Fruit fly (Drosophila melanogaster) whole organism, embryonic: ENCODE data around the gene Cpr11A.

Experiments used
- CG11456 ChIP-seq: fragments of 200-800 bp; sonication (Bioruptor generic); IDR thresholded peaks from 3 replicates; pipeline ENCODE4 v1.3.6; 2022; ENCODE audit warnings: missing biosample characterization, missing genetic modification characterization
- CG12155 ChIP-seq: fragments of 200-800 bp; sonication (Bioruptor generic); optimal IDR thresholded peaks from 3 replicates; lab custom pipeline; 2016; ENCODE audit warnings: missing biosample characterization, missing genetic modification characterization
- CG12236 ChIP-seq: fragments of 200-800 bp; sonication (Bioruptor generic); optimal IDR thresholded peaks from 2 replicates; lab custom pipeline; 2016; ENCODE audit warnings: missing biosample characterization, missing genetic modification characterization
- CG14014 ChIP-seq: fragments of 200-800 bp; sonication (Bioruptor generic); IDR thresholded peaks from 2 replicates; pipeline ENCODE4 v1.3.6; 2022; ENCODE audit warnings: missing biosample characterization, missing genetic modification characterization
- CG14710 ChIP-seq: fragments of 200-800 bp; sonication (Bioruptor generic); optimal IDR thresholded peaks from 3 replicates; lab custom pipeline; 2019; ENCODE audit warnings: missing biosample characterization, mild to moderate bottlenecking, missing genetic modification characterization, moderate library complexity
- CG15514 ChIP-seq: fragments of 200-800 bp; sonication (Bioruptor generic); optimal IDR thresholded peaks from 3 replicates; lab custom pipeline; 2017; ENCODE audit warnings: missing biosample characterization, missing genetic modification characterization, mild to moderate bottlenecking, moderate library complexity, missing genetic modification reagents
- CG16863 ChIP-seq: fragments of 200-800 bp; sonication (Bioruptor generic); optimal IDR thresholded peaks from 3 replicates; lab custom pipeline; 2016; ENCODE audit warnings: missing biosample characterization, missing genetic modification characterization
- CG17186 ChIP-seq: fragments of 200-800 bp; sonication (Bioruptor generic); optimal IDR thresholded peaks from 3 replicates; lab custom pipeline; 2017; ENCODE audit warnings: missing biosample characterization, missing genetic modification reagents, missing genetic modification characterization
- CG17328 ChIP-seq: fragments of 200-800 bp; sonication (Bioruptor generic); IDR thresholded peaks from 2 replicates; pipeline ENCODE4 v1.3.6; 2022; ENCODE audit warnings: missing biosample characterization, missing genetic modification characterization
- CG17359 ChIP-seq: fragments of 200-800 bp; sonication (Bioruptor generic); optimal IDR thresholded peaks from 3 replicates; lab custom pipeline; 2018; ENCODE audit warnings: missing biosample characterization, mild to moderate bottlenecking, missing genetic modification characterization, moderate library complexity
- CG17568 ChIP-seq: fragments of 200-800 bp; sonication (Bioruptor generic); optimal IDR thresholded peaks from 2 replicates; lab custom pipeline; 2018; ENCODE audit warnings: missing biosample characterization, mild to moderate bottlenecking, missing genetic modification characterization, moderate library complexity
- CG17912 ChIP-seq: fragments of 200-800 bp; sonication (Bioruptor generic); optimal IDR thresholded peaks from 2 replicates; lab custom pipeline; 2018; ENCODE audit warnings: missing biosample characterization, mild to moderate bottlenecking, missing genetic modification characterization
- CG18476 ChIP-seq: fragments of 200-800 bp; sonication (Bioruptor generic); optimal IDR thresholded peaks from 2 replicates; lab custom pipeline; 2016; ENCODE audit warnings: missing biosample characterization, mild to moderate bottlenecking, missing genetic modification characterization
- CG2120 ChIP-seq: fragments of 200-800 bp; sonication (Bioruptor generic); optimal IDR thresholded peaks from 3 replicates; lab custom pipeline; 2016; ENCODE audit warnings: missing biosample characterization, missing genetic modification characterization
- CG32532 ChIP-seq: fragments of 200-800 bp; sonication (Bioruptor generic); IDR thresholded peaks from 2 replicates; pipeline ENCODE4 v1.3.6; 2022; ENCODE audit warnings: missing biosample characterization, missing genetic modification characterization
- CG33557 ChIP-seq: fragments of 200-800 bp; sonication (Bioruptor generic); optimal IDR thresholded peaks from 2 replicates; lab custom pipeline; 2019; ENCODE audit warnings: missing biosample characterization, mild to moderate bottlenecking, missing genetic modification characterization, moderate library complexity
- CG3407 ChIP-seq: fragments of 200-800 bp; sonication (Bioruptor generic); optimal IDR thresholded peaks from 2 replicates; lab custom pipeline; 2018; ENCODE audit warnings: missing biosample characterization, mild to moderate bottlenecking, missing genetic modification characterization
- CG6272 ChIP-seq: fragments of 200-800 bp; sonication (Bioruptor generic); IDR thresholded peaks from 2 replicates; pipeline ENCODE4 v1.3.6; 2022; ENCODE audit warnings: missing biosample characterization, missing genetic modification characterization
- CG7928 ChIP-seq: fragments of 200-800 bp; sonication (Bioruptor generic); optimal IDR thresholded peaks from 2 replicates; lab custom pipeline; 2017; ENCODE audit warnings: missing biosample characterization, mild to moderate bottlenecking, missing genetic modification characterization
- Dp ChIP-seq: fragments of 200-800 bp; sonication (Bioruptor generic); optimal IDR thresholded peaks from 2 replicates; lab custom pipeline; 2018; ENCODE audit warnings: missing biosample characterization, mild to moderate bottlenecking, missing genetic modification characterization, moderate library complexity
- HLHmδ ChIP-seq: fragments of 200-800 bp; sonication (Bioruptor generic); optimal IDR thresholded peaks from 2 replicates; lab custom pipeline; 2018; ENCODE audit warnings: missing biosample characterization, mild to moderate bottlenecking, missing genetic modification characterization, moderate library complexity
- MESR4 ChIP-seq: fragments of 200-800 bp; sonication (Bioruptor generic); optimal IDR thresholded peaks from 2 replicates; lab custom pipeline; 2018; ENCODE audit warnings: missing biosample characterization, mild to moderate bottlenecking, missing genetic modification characterization, moderate library complexity
- Oaz ChIP-seq: fragments of 200-800 bp; sonication (Bioruptor generic); IDR thresholded peaks from 2 replicates; pipeline ENCODE4 v1.3.6; 2022; ENCODE audit warnings: missing biosample characterization, missing genetic modification characterization
- Oli ChIP-seq: fragments of 200-800 bp; sonication (Bioruptor generic); optimal IDR thresholded peaks from 2 replicates; lab custom pipeline; 2018; ENCODE audit warnings: missing biosample characterization, mild to moderate bottlenecking, missing genetic modification characterization, moderate library complexity
- PHDP ChIP-seq: fragments of 200-800 bp; sonication (Bioruptor generic); optimal IDR thresholded peaks from 3 replicates; lab custom pipeline; 2018; ENCODE audit warnings: missing biosample characterization, mild to moderate bottlenecking, missing genetic modification characterization, moderate library complexity
- Ptx1 ChIP-seq: fragments of 200-800 bp; sonication (Bioruptor generic); IDR thresholded peaks from 2 replicates; pipeline ENCODE4 v1.3.6; 2022; ENCODE audit warnings: missing biosample characterization, missing genetic modification characterization
- Rx ChIP-seq: fragments of 200-800 bp; sonication (Bioruptor generic); IDR thresholded peaks from 2 replicates; pipeline ENCODE4 v1.3.6; 2022; ENCODE audit warnings: missing biosample characterization, missing genetic modification characterization
- Six4 ChIP-seq: fragments of 200-800 bp; sonication (Bioruptor generic); optimal IDR thresholded peaks from 2 replicates; lab custom pipeline; 2016; ENCODE audit warnings: missing biosample characterization, missing genetic modification characterization
- YL-1 ChIP-seq: fragments of 200-800 bp; sonication (Bioruptor generic); optimal IDR thresholded peaks from 3 replicates; lab custom pipeline; 2017; ENCODE audit warnings: missing biosample characterization, mild to moderate bottlenecking, missing genetic modification characterization
- amos ChIP-seq: fragments of 200-800 bp; sonication (Bioruptor generic); IDR thresholded peaks from 2 replicates; pipeline ENCODE4 v1.3.6; 2022; ENCODE audit warnings: missing biosample characterization, missing genetic modification characterization; ENCODE audit not compliant: partially characterized antibody
- cg ChIP-seq: fragments of 200-800 bp; sonication (Bioruptor generic); optimal IDR thresholded peaks from 3 replicates; lab custom pipeline; 2019; ENCODE audit warnings: missing biosample characterization, mild to moderate bottlenecking, missing genetic modification characterization, moderate library complexity
- chif ChIP-seq, 2 experiments: fragments of 200-800 bp; sonication (Bioruptor generic); optimal IDR thresholded peaks; 3 replicates each; lab custom pipeline; 2016; ENCODE audit warnings: missing biosample characterization in 2 of 2, missing genetic modification characterization in 2 of 2
- dmrt11E ChIP-seq: fragments of 200-800 bp; sonication (Bioruptor generic); optimal IDR thresholded peaks from 3 replicates; lab custom pipeline; 2018; ENCODE audit warnings: missing biosample characterization, mild to moderate bottlenecking, missing genetic modification characterization, moderate library complexity
- en ChIP-seq: fragments of 200-800 bp; sonication (Bioruptor generic); optimal IDR thresholded peaks from 2 replicates; lab custom pipeline; 2016; ENCODE audit warnings: missing biosample characterization, missing genetic modification characterization
- hb ChIP-seq: fragments of 200-800 bp; sonication (Bioruptor generic); IDR thresholded peaks from 3 replicates; pipeline ENCODE4 v1.3.6; 2022; ENCODE audit warnings: missing biosample characterization, missing genetic modification characterization; ENCODE audit not compliant: partially characterized antibody
- hkb ChIP-seq, 2 experiments: fragments of 200-800 bp in 1 of 2; fragments of >200 bp in 1 of 2; sonication (Bioruptor generic) in 1 of 2; IDR thresholded peaks in 1 of 2; optimal IDR thresholded peaks in 1 of 2; 2 replicates each; pipeline versions ENCODE4 v1.3.6 to Lab custom; 2017 to 2022; ENCODE audit warnings: missing biosample characterization in 1 of 2, missing genetic modification characterization in 1 of 2
- inv ChIP-seq: fragments of 200-800 bp; sonication (Bioruptor generic); IDR thresholded peaks from 2 replicates; pipeline ENCODE4 v1.3.6; 2022; ENCODE audit warnings: missing biosample characterization, missing genetic modification characterization; ENCODE audit not compliant: partially characterized antibody
- ken ChIP-seq: fragments of 200-800 bp; sonication (Bioruptor generic); IDR thresholded peaks from 3 replicates; pipeline ENCODE4 v1.3.6; 2022; ENCODE audit warnings: missing biosample characterization, missing genetic modification characterization
- knrl ChIP-seq: fragments of 200-800 bp; sonication (Bioruptor generic); IDR thresholded peaks from 3 replicates; pipeline ENCODE4 v1.3.6; 2022; ENCODE audit warnings: missing biosample characterization, missing genetic modification characterization; ENCODE audit not compliant: partially characterized antibody
- lola ChIP-seq, 3 experiments: fragments of >200 bp in 2 of 3; fragments of 200-800 bp in 1 of 3; sonication (Bioruptor generic) in 1 of 3; optimal IDR thresholded peaks; 2 replicates each; lab custom pipeline; 2017 to 2019; ENCODE audit warnings: missing biosample characterization in 3 of 3, missing genetic modification characterization in 3 of 3, mild to moderate bottlenecking in 1 of 3, moderate library complexity in 1 of 3
- nom ChIP-seq: fragments of 200-800 bp; sonication (Bioruptor generic); optimal IDR thresholded peaks from 2 replicates; lab custom pipeline; 2017; ENCODE audit warnings: missing biosample characterization, missing genetic modification characterization, mild to moderate bottlenecking, moderate library complexity, missing genetic modification reagents
- pita ChIP-seq: fragments of 200-800 bp; sonication (Bioruptor generic); optimal IDR thresholded peaks from 2 replicates; lab custom pipeline; 2017; ENCODE audit warnings: missing biosample characterization, mild to moderate bottlenecking, missing genetic modification characterization
- pnt ChIP-seq: fragments of 200-800 bp; sonication (Bioruptor generic); optimal IDR thresholded peaks from 3 replicates; lab custom pipeline; 2016; ENCODE audit warnings: missing biosample characterization, missing genetic modification characterization
- sd ChIP-seq: fragments of 200-800 bp; sonication (Bioruptor generic); optimal IDR thresholded peaks from 3 replicates; lab custom pipeline; 2018; ENCODE audit warnings: missing biosample characterization, mild to moderate bottlenecking, missing genetic modification characterization, moderate library complexity
- sim ChIP-seq: fragments of 200-800 bp; sonication (Bioruptor generic); IDR thresholded peaks from 2 replicates; pipeline ENCODE4 v1.3.6; 2022; ENCODE audit warnings: missing biosample characterization, missing genetic modification characterization
- ssp ChIP-seq: fragments of 200-800 bp; sonication (Bioruptor generic); IDR thresholded peaks from 2 replicates; pipeline ENCODE4 v1.3.6; 2022; ENCODE audit warnings: missing biosample characterization, missing genetic modification characterization
- tll ChIP-seq, 2 experiments: fragments of 200-800 bp in 1 of 2; fragments of >200 bp in 1 of 2; sonication (Bioruptor generic) in 1 of 2; optimal IDR thresholded peaks; 2 replicates each; lab custom pipeline; 2017 to 2019; ENCODE audit warnings: missing biosample characterization in 2 of 2, missing genetic modification characterization in 2 of 2, mild to moderate bottlenecking in 1 of 2, moderate library complexity in 1 of 2
- usp ChIP-seq: fragments of >200 bp; optimal IDR thresholded peaks from 2 replicates; lab custom pipeline; 2017; ENCODE audit warnings: missing biosample characterization, missing genetic modification characterization
- zfh1 ChIP-seq: fragments of 200-800 bp; sonication (Bioruptor generic); IDR thresholded peaks from 3 replicates; pipeline ENCODE4 v1.3.6; 2022; ENCODE audit warnings: missing biosample characterization, missing genetic modification characterization

The Cpr11A gene

DNA sequence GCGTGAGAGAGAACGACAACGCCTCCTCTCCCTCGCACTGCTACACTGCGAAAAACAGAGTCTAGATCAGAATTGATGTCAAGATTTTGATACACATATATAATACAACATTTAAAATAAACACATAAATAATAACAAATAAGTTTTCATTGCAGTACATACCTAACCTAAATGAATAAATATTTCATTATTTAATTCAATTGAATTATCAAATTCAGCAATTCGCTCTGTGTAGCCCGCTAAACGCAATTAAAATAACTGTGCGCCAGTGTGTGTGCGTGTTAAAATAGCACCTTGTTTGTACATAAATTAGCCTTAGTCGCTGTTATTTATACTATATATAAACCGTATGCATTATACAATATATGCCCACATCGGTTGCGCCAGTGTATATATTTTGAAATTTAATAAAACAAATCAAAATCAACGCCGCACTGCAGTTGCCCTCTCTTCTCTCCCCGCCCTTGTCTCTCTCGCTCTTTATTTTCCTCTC is 14.5 kb upstream of the Cpr11A start (continued):
- TF ChIP-seq CG17568 (GFP tag; lab: Kevin White, UChicago): peak; percentile 81
- TF ChIP-seq CG2120: peak; percentile 93
- no peak for TF ChIP-seq hkb (optimal IDR thresholded peaks at IDR 0.05; lab: Kevin White, UChicago)
- peak; percentile 96 for TF ChIP-seq hkb (GFP tag; IDR thresholded peaks at IDR 0.05; lab: Robert Waterston, UW)
- peak; percentile 85 for TF ChIP-seq CG18476 (GFP tag; lab: Kevin White, UChicago)
- TF ChIP-seq CG17186: peak; percentile 10
- no peak for TF ChIP-seq amos
- TF ChIP-seq Oli: peak; percentile 94
- TF ChIP-seq CG12236: no peak
- TF ChIP-seq PHDP (tag; lab: Kevin White, UChicago): peak; percentile 96
- TF ChIP-seq CG17912 (GFP tag; lab: Kevin White, UChicago): peak; percentile 87
- peak; percentile 96 for TF ChIP-seq CG17359 (tag; lab: Kevin White, UChicago)
- TF ChIP-seq sd: peak; percentile 96
- TF ChIP-seq nom (GFP tag; lab: Kevin White, UChicago): peak; percentile 58
- peak; percentile 95 for TF ChIP-seq Oaz (GFP tag; lab: Robert Waterston, UW)
- TF ChIP-seq MESR4 (GFP tag; lab: Kevin White, UChicago): peak; percentile 21
- peak; percentile 38 for TF ChIP-seq YL-1 (GFP tag; lab: Kevin White, UChicago)
- peak; percentile 92 for TF ChIP-seq CG11456 (GFP tag; lab: Robert Waterston, UW)
- TF ChIP-seq CG7928 (GFP tag; lab: Kevin White, UChicago): peak; percentile 72
- peak; percentile 49 to 57 for TF ChIP-seq chif (GFP tag; optimal IDR thresholded peaks at IDR 0.05; lab: Kevin White, UChicago)
- peak; percentile 34 for TF ChIP-seq en
- peak; percentile 88 for TF ChIP-seq ken (GFP tag; lab: Robert Waterston, UW)
- TF ChIP-seq usp (GFP tag; lab: Kevin White, UChicago): no peak
- peak; percentile 55 for TF ChIP-seq cg
- peak; percentile 78 for TF ChIP-seq sim
- TF ChIP-seq CG32532 (GFP tag; lab: Robert Waterston, UW): peak; percentile 98
- TF ChIP-seq CG33557 (GFP tag; lab: Kevin White, UChicago): peak; percentile 64
- no peak for TF ChIP-seq hb (GFP tag; lab: Robert Waterston, UW)
- TF ChIP-seq CG14710 (tag; lab: Kevin White, UChicago): peak; percentile 84
- peak; percentile 83 for TF ChIP-seq Six4 (GFP tag; lab: Kevin White, UChicago)
- TF ChIP-seq pita (GFP tag; lab: Kevin White, UChicago): no peak
- no peak for TF ChIP-seq HLHmδ
- TF ChIP-seq Ptx1 (GFP tag; lab: Robert Waterston, UW): peak; percentile 96
- TF ChIP-seq CG16863 (GFP tag; lab: Kevin White, UChicago): peak; percentile 46
- peak; percentile 90 for TF ChIP-seq CG15514 (GFP tag; lab: Kevin White, UChicago)
- peak; percentile 94 for TF ChIP-seq zfh1 (GFP tag; lab: Robert Waterston, UW)
- TF ChIP-seq CG6272 (GFP tag; lab: Robert Waterston, UW): peak; percentile 84
- peak; percentile 93 for TF ChIP-seq CG17328 (GFP tag; lab: Robert Waterston, UW)
- TF ChIP-seq lola (GFP tag; optimal IDR thresholded peaks at IDR 0.05; lab: Kevin White, UChicago): peak in 1 of 3 experiments; percentile 83
- TF ChIP-seq ssp (GFP tag; lab: Robert Waterston, UW): peak; percentile 85
- no peak for TF ChIP-seq knrl (GFP tag; lab: Robert Waterston, UW)
- peak; percentile 74 for TF ChIP-seq dmrt11E (tag; lab: Kevin White, UChicago)
- TF ChIP-seq inv (GFP tag; lab: Robert Waterston, UW): no peak
- peak in 1 of 2 experiments; percentile 24 for TF ChIP-seq tll (GFP tag; optimal IDR thresholded peaks at IDR 0.05; lab: Kevin White, UChicago)
- TF ChIP-seq Dp (GFP tag; lab: Kevin White, UChicago): no peak
- peak; percentile 63 for TF ChIP-seq pnt (GFP tag; lab: Kevin White, UChicago)
- TF ChIP-seq CG3407 (GFP tag; lab: Kevin White, UChicago): peak; percentile 83
- peak; percentile 97 for TF ChIP-seq CG14014 (GFP tag; lab: Robert Waterston, UW)
- TF ChIP-seq Rx (GFP tag; lab: Robert Waterston, UW): peak; percentile 85
- TF ChIP-seq CG12155 (GFP tag; lab: Kevin White, UChicago): peak; percentile 90
